Worm (Caenorhabditis elegans): ENCODE data around the gene Y46G5A.8.
"Not testable (repeated sequence)": the region's sequence is repeated elsewhere in the genome, so short reads cannot be mapped to it uniquely, and the experiment has no call there.

DNA sequence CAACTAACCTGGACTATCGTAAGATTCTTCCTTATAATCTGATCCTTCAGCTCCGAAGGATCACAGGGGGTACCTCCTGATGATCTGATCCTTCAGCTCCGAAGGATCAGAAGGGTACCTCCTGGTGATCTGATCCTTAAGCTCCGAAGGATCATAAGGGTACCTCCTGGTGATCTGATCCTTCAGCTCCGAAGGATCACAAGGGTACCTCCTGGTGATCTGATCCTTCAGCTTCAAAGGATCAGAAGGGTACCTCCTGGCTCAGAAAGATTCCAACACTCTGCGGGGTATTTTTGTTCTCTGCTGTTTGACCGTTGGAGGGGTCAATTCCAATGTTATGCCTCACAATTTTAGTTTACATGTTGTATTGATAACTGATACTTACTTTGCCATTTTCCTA is 6.4 kb upstream of the Y46G5A.8 start:
- TF ChIP-seq egl-27 (tag; optimal IDR thresholded peaks at IDR 0.05); hlh-30 (tag; optimal IDR thresholded peaks at IDR 0.05; ENCODE audit: insufficient read depth); daf-19 (GFP tag; conservative IDR thresholded peaks at IDR 0.05); nhr-41 (GFP tag; IDR thresholded peaks at IDR 0.05); nhr-237 (tag; optimal IDR thresholded peaks at IDR 0.05); lir-3 (tag; optimal IDR thresholded peaks at IDR 0.05); rbr-2 (tag; optimal IDR thresholded peaks at IDR 0.05); aha-1 (tag); F49E8.2 (tag; optimal IDR thresholded peaks at IDR 0.05; ENCODE audit: borderline replicate concordance); zag-1 (tag; optimal IDR thresholded peaks at IDR 0.05); duxl-1 (tag; optimal IDR thresholded peaks at IDR 0.05; ENCODE audit: poor library complexity); fkh-10 (GFP tag; optimal IDR thresholded peaks at IDR 0.05); pqm-1 (tag; optimal IDR thresholded peaks at IDR 0.05); madf-9 (GFP tag; conservative IDR thresholded peaks at IDR 0.05): not testable (repeated sequence)

Data from whole organism, L4 larva.